Fruit fly (Drosophila melanogaster) whole organism, embryonic: ENCODE data around the gene CG8944.

Experiments
- Aef1 ChIP-seq: fragments of 200-800 bp; sonication (Bioruptor generic); IDR thresholded peaks from 3 replicates; pipeline ENCODE4 v1.3.6; 2022; ENCODE audit warnings: missing biosample characterization, missing genetic modification characterization
- CG12299 ChIP-seq: fragments of 200-800 bp; sonication (Bioruptor generic); optimal IDR thresholded peaks from 2 replicates; lab custom pipeline; 2018; ENCODE audit warnings: missing biosample characterization, mild to moderate bottlenecking, missing genetic modification characterization
- CG1233 ChIP-seq: fragments of 200-800 bp; sonication (Bioruptor generic); optimal IDR thresholded peaks from 4 replicates; lab custom pipeline; 2018; ENCODE audit warnings: missing biosample characterization, mild to moderate bottlenecking, missing genetic modification characterization
- CG12659 ChIP-seq: fragments of 200-800 bp; sonication (Bioruptor generic); optimal IDR thresholded peaks from 3 replicates; lab custom pipeline; 2017; ENCODE audit warnings: mild to moderate bottlenecking, missing biosample characterization, missing genetic modification reagents, missing genetic modification characterization
- CG12769 ChIP-seq: fragments of 200-800 bp; sonication (Bioruptor generic); optimal IDR thresholded peaks from 2 replicates; lab custom pipeline; 2019; ENCODE audit warnings: missing biosample characterization, mild to moderate bottlenecking, missing genetic modification characterization, moderate library complexity
- CG12942 ChIP-seq: fragments of 200-800 bp; sonication (Bioruptor generic); optimal IDR thresholded peaks from 3 replicates; lab custom pipeline; 2016; ENCODE audit warnings: missing biosample characterization, missing genetic modification characterization
- CG15514 ChIP-seq: fragments of 200-800 bp; sonication (Bioruptor generic); optimal IDR thresholded peaks from 3 replicates; lab custom pipeline; 2017; ENCODE audit warnings: missing biosample characterization, missing genetic modification characterization, mild to moderate bottlenecking, moderate library complexity, missing genetic modification reagents
- CG15696 ChIP-seq: fragments of 200-800 bp; sonication (Bioruptor generic); optimal IDR thresholded peaks from 2 replicates; lab custom pipeline; 2019; ENCODE audit warnings: missing biosample characterization, mild to moderate bottlenecking, missing genetic modification characterization, moderate library complexity
- CG1647 ChIP-seq: fragments of 200-800 bp; sonication (Bioruptor generic); optimal IDR thresholded peaks from 3 replicates; lab custom pipeline; 2016; ENCODE audit warnings: missing biosample characterization, missing genetic modification characterization
- CG2129 ChIP-seq: fragments of 200-800 bp; sonication (Bioruptor generic); IDR thresholded peaks from 2 replicates; pipeline ENCODE4 v1.3.6; 2022; ENCODE audit warnings: missing biosample characterization, missing genetic modification characterization; ENCODE audit not compliant: partially characterized antibody
- CG3163 ChIP-seq: fragments of 200-800 bp; sonication (Bioruptor generic); optimal IDR thresholded peaks from 3 replicates; lab custom pipeline; 2016; ENCODE audit warnings: missing biosample characterization, missing genetic modification characterization
- CG34224 ChIP-seq: fragments of 200-800 bp; sonication (Bioruptor generic); IDR thresholded peaks from 3 replicates; pipeline ENCODE4 v1.3.6; 2022; ENCODE audit warnings: missing biosample characterization, missing genetic modification characterization; ENCODE audit not compliant: partially characterized antibody
- CG3847 ChIP-seq: fragments of 200-800 bp; sonication (Bioruptor generic); IDR thresholded peaks from 2 replicates; pipeline ENCODE4 v1.3.6; 2022; ENCODE audit warnings: missing biosample characterization, missing genetic modification characterization
- CG8924 ChIP-seq: fragments of 200-800 bp; optimal IDR thresholded peaks from 3 replicates; lab custom pipeline; 2019; ENCODE audit warnings: missing biosample characterization, mild to moderate bottlenecking, missing genetic modification characterization, moderate library complexity
- CG9609 ChIP-seq: fragments of 200-800 bp; sonication (Bioruptor generic); optimal IDR thresholded peaks from 3 replicates; lab custom pipeline; 2016; ENCODE audit warnings: missing biosample characterization, missing genetic modification characterization
- CG9797 ChIP-seq: fragments of 200-800 bp; sonication (Bioruptor generic); optimal IDR thresholded peaks from 3 replicates; lab custom pipeline; 2018; ENCODE audit warnings: missing biosample characterization, mild to moderate bottlenecking, missing genetic modification characterization
- Chrac-16 ChIP-seq: fragments of 200-800 bp; sonication (Bioruptor generic); optimal IDR thresholded peaks from 3 replicates; lab custom pipeline; 2016; ENCODE audit warnings: missing biosample characterization, missing genetic modification characterization
- Dbx ChIP-seq: fragments of 200-800 bp; sonication (Bioruptor generic); IDR thresholded peaks from 3 replicates; pipeline ENCODE4 v1.3.6; 2022; ENCODE audit warnings: missing biosample characterization, missing genetic modification characterization
- Dll ChIP-seq: fragments of 200-800 bp; sonication (Bioruptor generic); IDR thresholded peaks from 4 replicates; pipeline ENCODE4 v1.3.6; 2022; ENCODE audit warnings: missing biosample characterization, missing genetic modification characterization; ENCODE audit not compliant: partially characterized antibody
- HLH3B ChIP-seq: fragments of 200-800 bp; sonication (Bioruptor generic); IDR thresholded peaks from 2 replicates; pipeline ENCODE4 v1.3.6; 2022; ENCODE audit warnings: missing biosample characterization, missing genetic modification characterization
- HmgZ ChIP-seq: fragments of 200-800 bp; sonication (Bioruptor generic); optimal IDR thresholded peaks from 2 replicates; lab custom pipeline; 2018; ENCODE audit warnings: missing biosample characterization, mild to moderate bottlenecking, missing genetic modification characterization
- MESR4 ChIP-seq: fragments of 200-800 bp; sonication (Bioruptor generic); optimal IDR thresholded peaks from 2 replicates; lab custom pipeline; 2018; ENCODE audit warnings: missing biosample characterization, mild to moderate bottlenecking, missing genetic modification characterization, moderate library complexity
- Med ChIP-seq: fragments of 200-800 bp; sonication (Bioruptor generic); peaks from one replicate; lab custom pipeline; 2016; ENCODE audit warnings: missing biosample characterization, missing genetic modification characterization, mild to moderate bottlenecking, inconsistent platforms, moderate library complexity
- Myb ChIP-seq: fragments of 200-800 bp; sonication (Bioruptor generic); optimal IDR thresholded peaks from 2 replicates; lab custom pipeline; 2016; ENCODE audit warnings: missing biosample characterization, missing genetic modification characterization
- Oli ChIP-seq: fragments of 200-800 bp; sonication (Bioruptor generic); optimal IDR thresholded peaks from 2 replicates; lab custom pipeline; 2018; ENCODE audit warnings: missing biosample characterization, mild to moderate bottlenecking, missing genetic modification characterization, moderate library complexity
- Poxn ChIP-seq: fragments of 200-800 bp; sonication (Bioruptor generic); IDR thresholded peaks from 2 replicates; pipeline ENCODE4 v1.3.6; 2022; ENCODE audit warnings: missing biosample characterization, missing genetic modification characterization
- Ptx1 ChIP-seq: fragments of 200-800 bp; sonication (Bioruptor generic); IDR thresholded peaks from 2 replicates; pipeline ENCODE4 v1.3.6; 2022; ENCODE audit warnings: missing biosample characterization, missing genetic modification characterization
- Rfx ChIP-seq: fragments of 200-800 bp; sonication (Bioruptor generic); IDR thresholded peaks from 2 replicates; pipeline ENCODE4 v1.3.6; 2022; ENCODE audit warnings: missing biosample characterization, missing genetic modification characterization
- bowl ChIP-seq: fragments of 200-800 bp; sonication (Bioruptor generic); IDR thresholded peaks from 2 replicates; pipeline ENCODE4 v1.3.6; 2022; ENCODE audit warnings: missing biosample characterization, missing genetic modification characterization
- corto ChIP-seq: fragments of 200-800 bp; sonication (Bioruptor generic); optimal IDR thresholded peaks from 2 replicates; lab custom pipeline; 2016; ENCODE audit warnings: missing biosample characterization, mild to moderate bottlenecking, missing genetic modification characterization, moderate library complexity
- en ChIP-seq: fragments of 200-800 bp; sonication (Bioruptor generic); optimal IDR thresholded peaks from 2 replicates; lab custom pipeline; 2016; ENCODE audit warnings: missing biosample characterization, missing genetic modification characterization
- gce ChIP-seq: fragments of 200-800 bp; sonication (Bioruptor generic); IDR thresholded peaks from 3 replicates; pipeline ENCODE4 v1.3.6; 2022; ENCODE audit warnings: missing biosample characterization, missing genetic modification characterization
- hth ChIP-seq: fragments of >200 bp; optimal IDR thresholded peaks from 2 replicates; lab custom pipeline; 2017; ENCODE audit warnings: inconsistent platforms
- insv ChIP-seq, 2 experiments: fragments of 200-800 bp; sonication (Bioruptor generic); optimal IDR thresholded peaks; 3 replicates each; lab custom pipeline; 2016 to 2018; ENCODE audit warnings: missing biosample characterization in 2 of 2, missing genetic modification characterization in 2 of 2
- inv ChIP-seq: fragments of 200-800 bp; sonication (Bioruptor generic); IDR thresholded peaks from 2 replicates; pipeline ENCODE4 v1.3.6; 2022; ENCODE audit warnings: missing biosample characterization, missing genetic modification characterization; ENCODE audit not compliant: partially characterized antibody
- lilli ChIP-seq: fragments of 200-800 bp; sonication (Bioruptor generic); optimal IDR thresholded peaks from 3 replicates; lab custom pipeline; 2016; ENCODE audit warnings: missing biosample characterization, missing genetic modification characterization
- lmd ChIP-seq: fragments of 200-800 bp; sonication (Bioruptor generic); IDR thresholded peaks from 2 replicates; pipeline ENCODE4 v1.3.6; 2022; ENCODE audit warnings: missing biosample characterization, missing genetic modification characterization
- nerfin-2 ChIP-seq: fragments of 200-800 bp; sonication (Bioruptor generic); IDR thresholded peaks from 2 replicates; pipeline ENCODE4 v1.3.6; 2022; ENCODE audit warnings: missing biosample characterization, missing genetic modification characterization; ENCODE audit not compliant: partially characterized antibody
- nmo ChIP-seq: fragments of 200-800 bp; sonication (Bioruptor generic); optimal IDR thresholded peaks from 2 replicates; lab custom pipeline; 2018; ENCODE audit warnings: missing biosample characterization, mild to moderate bottlenecking, missing genetic modification characterization, moderate library complexity
- phol ChIP-seq: fragments of 200-800 bp; sonication (Bioruptor generic); optimal IDR thresholded peaks from 3 replicates; lab custom pipeline; 2018; ENCODE audit warnings: missing biosample characterization, mild to moderate bottlenecking, missing genetic modification characterization, moderate library complexity
- pzg ChIP-seq: fragments of 200-800 bp; sonication (Bioruptor generic); optimal IDR thresholded peaks from 3 replicates; lab custom pipeline; 2018; ENCODE audit warnings: missing biosample characterization, mild to moderate bottlenecking, missing genetic modification characterization, moderate library complexity
- salm ChIP-seq: fragments of 200-800 bp; sonication (Bioruptor generic); optimal IDR thresholded peaks from 2 replicates; lab custom pipeline; 2018; ENCODE audit warnings: missing biosample characterization, mild to moderate bottlenecking, missing genetic modification characterization
- sc ChIP-seq, 3 experiments: fragments of >200 bp in 2 of 3; fragments of 200-800 bp in 1 of 3; sonication (Bioruptor generic) in 1 of 3; optimal IDR thresholded peaks; 2 replicates in 2 of 3; 3 replicates in 1 of 3; lab custom pipeline; 2017; ENCODE audit warnings: mild to moderate bottlenecking in 1 of 3, missing biosample characterization in 1 of 3, missing genetic modification characterization in 1 of 3, missing genetic modification reagents in 1 of 3
- sim ChIP-seq: fragments of 200-800 bp; sonication (Bioruptor generic); IDR thresholded peaks from 2 replicates; pipeline ENCODE4 v1.3.6; 2022; ENCODE audit warnings: missing biosample characterization, missing genetic modification characterization
- sob ChIP-seq: fragments of 200-800 bp; sonication (Bioruptor generic); IDR thresholded peaks from 2 replicates; pipeline ENCODE4 v1.3.6; 2022; ENCODE audit warnings: missing biosample characterization, missing genetic modification characterization
- stwl ChIP-seq: fragments of 200-800 bp; sonication (Bioruptor generic); optimal IDR thresholded peaks from 3 replicates; lab custom pipeline; 2018; ENCODE audit warnings: missing biosample characterization, mild to moderate bottlenecking, missing genetic modification characterization, moderate library complexity
- tap ChIP-seq: fragments of 200-800 bp; optimal IDR thresholded peaks from 3 replicates; lab custom pipeline; 2019; ENCODE audit warnings: missing biosample characterization, mild to moderate bottlenecking, missing genetic modification characterization, moderate library complexity
- unpg ChIP-seq: fragments of 200-800 bp; sonication (Bioruptor generic); optimal IDR thresholded peaks from 3 replicates; lab custom pipeline; 2018; ENCODE audit warnings: missing biosample characterization, mild to moderate bottlenecking, missing genetic modification characterization, moderate library complexity
- zen2 ChIP-seq: fragments of 200-800 bp; sonication (Bioruptor generic); IDR thresholded peaks from 3 replicates; pipeline ENCODE4 v1.3.6; 2022; ENCODE audit warnings: missing biosample characterization, missing genetic modification characterization; ENCODE audit not compliant: partially characterized antibody
- zfh2 ChIP-seq: fragments of 200-800 bp; sonication (Bioruptor generic); optimal IDR thresholded peaks from 2 replicates; lab custom pipeline; 2016; ENCODE audit warnings: missing biosample characterization, missing genetic modification characterization

CG8944 gene

DNA sequence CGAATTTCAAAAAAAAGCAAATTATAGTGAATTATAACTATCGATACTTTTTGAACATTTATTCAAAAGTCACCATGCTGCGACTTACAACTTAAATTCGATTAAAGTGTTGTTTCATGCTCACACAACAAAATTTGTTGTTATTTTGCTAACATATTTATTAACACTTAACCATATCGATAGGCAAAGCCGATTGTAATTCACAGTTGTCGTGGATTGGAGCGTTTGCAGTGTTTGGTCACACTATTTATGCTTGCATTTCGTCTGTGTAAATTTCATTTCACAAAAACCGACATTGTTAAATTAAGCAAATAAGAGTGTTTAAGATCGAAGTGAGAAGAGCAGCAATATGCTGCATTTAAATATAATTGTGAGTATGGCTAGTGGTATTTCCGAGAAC, 33.6 kb downstream of the CG8944 start, which contains the start of gene HUWE1 (continued):
- TF ChIP-seq CG9797 (GFP tag; lab: Kevin White, UChicago), result peak; percentile 66
- TF ChIP-seq CG3847 (GFP tag; lab: Robert Waterston, UW), result peak; percentile 59
- TF ChIP-seq lilli (GFP tag; lab: Kevin White, UChicago), result peak; percentile 47
- peak; percentile 58 for TF ChIP-seq Rfx (GFP tag; lab: Robert Waterston, UW)
- peak; percentile 73 for TF ChIP-seq CG12659
- no peak for TF ChIP-seq Poxn (GFP tag; lab: Robert Waterston, UW)
- no peak for TF ChIP-seq bowl
- TF ChIP-seq sim, result no peak
- TF ChIP-seq zen2 (GFP tag; lab: Robert Waterston, UW), result peak; percentile 58; the same call in 2 of the 3 replicates
- TF ChIP-seq CG1233 (GFP tag; lab: Kevin White, UChicago), result no peak
- peak; percentile 83 for TF ChIP-seq Dll (GFP tag; lab: Robert Waterston, UW)
- peak; percentile 58 for TF ChIP-seq phol (tag; lab: Kevin White, UChicago)
- peak; percentile 82 for TF ChIP-seq MESR4 (GFP tag; lab: Kevin White, UChicago)
- peak; percentile 2 for TF ChIP-seq salm (tag; lab: Kevin White, UChicago)
- TF ChIP-seq Aef1 (GFP tag; lab: Robert Waterston, UW), result peak; percentile 57
- peak; percentile 33 for TF ChIP-seq CG3163 (GFP tag; lab: Kevin White, UChicago)
- TF ChIP-seq Oli, result no peak
- peak; percentile 45; the same call in 1 of the 2 replicates for TF ChIP-seq sob
- TF ChIP-seq inv (GFP tag; lab: Robert Waterston, UW), result peak; percentile 72
- peak; percentile 70 for TF ChIP-seq CG15514 (GFP tag; lab: Kevin White, UChicago)
- peak; percentile 38 for TF ChIP-seq zfh2
- TF ChIP-seq corto (GFP tag; lab: Kevin White, UChicago), result no peak
- TF ChIP-seq stwl (tag; lab: Kevin White, UChicago), result peak; percentile 87
- TF ChIP-seq pzg (GFP tag; lab: Kevin White, UChicago), result peak; percentile 92
- no peak for TF ChIP-seq CG15696
- no peak for TF ChIP-seq CG12942
- peak; percentile 85 for TF ChIP-seq CG34224
- TF ChIP-seq lmd (GFP tag; lab: Robert Waterston, UW), result no peak
- TF ChIP-seq Ptx1, result no peak
- peak; percentile 57 for TF ChIP-seq nerfin-2 (GFP tag; lab: Robert Waterston, UW)
- TF ChIP-seq nmo (GFP tag; lab: Kevin White, UChicago), result peak; percentile 68
- no peak for TF ChIP-seq Chrac-16 (GFP tag; lab: Kevin White, UChicago)
- TF ChIP-seq HLH3B (GFP tag; lab: Robert Waterston, UW), result no peak
- peak; percentile 32; the same call in 1 of the 3 replicates for TF ChIP-seq Dbx
- peak; percentile 53; the same call in 1 of the 2 replicates for TF ChIP-seq CG2129 (GFP tag; lab: Robert Waterston, UW)
- peak; percentile 12 for TF ChIP-seq CG1647
- no peak for TF ChIP-seq tap (tag; lab: Kevin White, UChicago)
- TF ChIP-seq gce (GFP tag; lab: Robert Waterston, UW), result no peak
- peak; percentile 61 for TF ChIP-seq CG8924 (tag; lab: Kevin White, UChicago)
- TF ChIP-seq en, result no peak
- TF ChIP-seq Myb (GFP tag; lab: Kevin White, UChicago), result peak; percentile 61
- no peak for TF ChIP-seq CG12769
- no peak for TF ChIP-seq unpg
- TF ChIP-seq hth (lab: Kevin White, UChicago), result no peak
- TF ChIP-seq CG12299, result peak; percentile 32
- peak; percentile 63 for TF ChIP-seq HmgZ (tag; lab: Kevin White, UChicago)
- peak; percentile 87 for TF ChIP-seq Med (GFP tag; lab: Kevin White, UChicago)
- TF ChIP-seq sc (optimal IDR thresholded peaks at IDR 0.05; lab: Kevin White, UChicago), result no peak
- TF ChIP-seq sc (GFP tag; optimal IDR thresholded peaks at IDR 0.05; lab: Kevin White, UChicago), result no peak
- no peak for TF ChIP-seq insv (GFP tag; optimal IDR thresholded peaks at IDR 0.05; lab: Kevin White, UChicago)
- peak; percentile 10 for TF ChIP-seq CG9609 (GFP tag; lab: Kevin White, UChicago)
